Worm (Caenorhabditis elegans) whole organism, L2 larva: ENCODE measurements around the gene erp-44.3.

Experiments
- lin-11 ChIP-seq: fragments of 150-350 bp; sonication (generic microtip); optimal IDR thresholded peaks from 2 replicates; lab custom pipeline; 2014; ENCODE audit warnings: missing biosample characterization, missing genetic modification characterization, inconsistent platforms, mixed read lengths
- mbf-1 ChIP-seq: sonication (generic microtip); optimal IDR thresholded peaks from 2 replicates; lab custom pipeline; 2017; ENCODE audit warnings: missing biosample characterization, missing genetic modification characterization

DNA sequence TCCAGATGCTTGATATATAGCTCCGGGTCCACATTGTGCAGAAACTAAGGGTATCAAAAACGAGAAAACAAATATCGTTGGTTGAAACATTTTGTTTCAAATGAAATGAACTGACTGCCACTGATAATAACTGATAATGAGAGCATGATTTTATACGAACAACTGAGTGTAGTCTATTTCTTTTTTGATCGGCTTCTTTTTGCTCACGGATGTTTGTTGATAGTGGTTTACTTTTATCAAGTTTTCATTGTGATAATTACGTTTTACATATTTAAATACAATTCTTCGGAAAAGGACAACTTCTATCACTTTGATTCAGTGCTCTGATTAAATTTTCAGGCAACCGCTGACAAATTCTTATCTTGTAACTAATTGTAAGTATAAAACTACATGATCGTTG, 41.2 kb downstream of the erp-44.3 start, which contains the start of gene clec-51:
- TF ChIP-seq mbf-1 (tag; lab: Kevin White, UChicago): no peak
- TF ChIP-seq lin-11 (tag; lab: Kevin White, UChicago): no peak
